Fruit fly (Drosophila melanogaster): ENCODE results near the gene Ubc4.

Gene Ubc4

DNA sequence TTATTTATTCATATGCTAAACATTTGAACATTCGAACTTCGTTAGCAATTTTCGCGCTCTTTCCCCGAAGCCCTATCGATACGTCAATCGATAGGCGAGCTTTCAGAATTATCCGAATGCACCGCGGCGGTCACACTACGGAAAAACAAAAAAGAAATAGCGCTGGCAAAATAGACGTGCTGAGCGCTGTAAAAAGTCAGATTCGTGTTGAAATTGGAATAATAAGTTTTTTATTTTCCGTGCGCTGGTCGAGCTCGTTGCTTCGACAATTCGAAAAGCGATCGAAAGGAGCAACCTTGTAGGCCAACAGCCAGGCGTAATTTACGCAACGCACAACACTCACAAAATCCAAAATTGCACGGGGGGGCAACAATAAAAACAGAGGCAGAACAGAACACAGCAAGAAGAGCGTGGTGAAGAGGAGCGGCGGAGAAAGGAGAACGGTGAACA is at the start of gene Ubc4:
Gene Ubc4, plus strand, starts transcription at position 144 of the 450 bp plus-strand sequence.
- peak; percentile 34 for TF ChIP-seq CG3032 (tag; optimal IDR thresholded peaks at IDR 0.05)
- peak; percentile 70 for TF ChIP-seq Sox14 (GFP tag; optimal IDR thresholded peaks at IDR 0.05)
- peak; percentile 14 for TF ChIP-seq CG31627 (GFP tag; optimal IDR thresholded peaks at IDR 0.05)
- peak; percentile 72 for TF ChIP-seq svp (GFP tag)
- TF ChIP-seq CG1621 (tag; optimal IDR thresholded peaks at IDR 0.05) = peak; percentile 49
- peak; percentile 21 for TF ChIP-seq CG7368 (GFP tag; optimal IDR thresholded peaks at IDR 0.05)
- no peak for TF ChIP-seq Smox (GFP tag; optimal IDR thresholded peaks at IDR 0.05)
- peak; percentile 52 for TF ChIP-seq esn (GFP tag; optimal IDR thresholded peaks at IDR 0.05)
- peak; percentile 2 for TF ChIP-seq lz (GFP tag; optimal IDR thresholded peaks at IDR 0.05)
- TF ChIP-seq CG15336 (GFP tag; IDR thresholded peaks at IDR 0.05) = peak; percentile 31; the same call in 1 of the 2 replicates
- peak; percentile 36; the same call in 1 of the 3 replicates for TF ChIP-seq CG8119 (GFP tag; IDR thresholded peaks at IDR 0.05)
- no peak for TF ChIP-seq Eip93F (GFP tag; optimal IDR thresholded peaks at IDR 0.05)
- peak; percentile 7 for TF ChIP-seq Ets96B (tag; optimal IDR thresholded peaks at IDR 0.05)
- no peak for TF ChIP-seq cyc (GFP tag; optimal IDR thresholded peaks at IDR 0.05)
- 0 out of 3 replicates have a peak, but pooled peaks have one; percentile 39 for TF ChIP-seq CG6163 (GFP tag; IDR thresholded peaks at IDR 0.05)
- peak; percentile 39 for TF ChIP-seq CG6854 (GFP tag; optimal IDR thresholded peaks at IDR 0.05)

DNA sequence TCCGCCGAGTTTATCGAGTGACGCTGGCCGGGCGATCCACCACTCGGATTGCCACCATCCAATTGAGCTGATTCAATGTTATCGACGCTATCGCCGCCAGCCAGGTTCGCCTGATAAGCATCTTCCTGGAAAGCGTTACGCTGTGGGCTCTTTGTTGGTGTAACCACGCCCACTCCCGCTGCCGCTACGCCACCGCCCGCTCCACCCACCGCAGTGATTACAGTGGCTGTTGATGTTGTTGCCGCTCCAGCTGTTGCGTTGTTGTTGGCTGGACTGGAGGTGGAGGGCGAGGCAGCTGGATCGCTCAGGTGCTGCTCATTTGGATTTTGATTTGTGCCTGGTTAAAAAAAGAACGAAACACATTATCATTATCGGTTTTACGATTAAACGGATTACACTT is 26.8 kb upstream of the Ubc4 start:
- TF ChIP-seq CG16779 (tag; optimal IDR thresholded peaks at IDR 0.05) (no peak), Lpt (GFP tag; optimal IDR thresholded peaks at IDR 0.05) (no peak), CG4318 (GFP tag; optimal IDR thresholded peaks at IDR 0.05) (no peak), Sox14 (GFP tag; optimal IDR thresholded peaks at IDR 0.05) (peak; percentile 87), vri (GFP tag; optimal IDR thresholded peaks at IDR 0.05) (peak; percentile 96), Sox102F (GFP tag; optimal IDR thresholded peaks at IDR 0.05) (no peak), Hr39 (GFP tag; optimal IDR thresholded peaks at IDR 0.05) (no peak), Eip93F (GFP tag; optimal IDR thresholded peaks at IDR 0.05) (peak; percentile 54), OdsH (GFP tag; optimal IDR thresholded peaks at IDR 0.05) (no peak), fkh (GFP tag; optimal IDR thresholded peaks at IDR 0.05) (no peak), CG6163 (GFP tag; IDR thresholded peaks at IDR 0.05) (no peak), CG32006 (GFP tag; optimal IDR thresholded peaks at IDR 0.05) (no peak), net (GFP tag; optimal IDR thresholded peaks at IDR 0.05) (no peak), svp (GFP tag) (peak; percentile 48), CG3919 (GFP tag; optimal IDR thresholded peaks at IDR 0.05) (no peak), cyc (GFP tag; optimal IDR thresholded peaks at IDR 0.05) (no peak)

DNA sequence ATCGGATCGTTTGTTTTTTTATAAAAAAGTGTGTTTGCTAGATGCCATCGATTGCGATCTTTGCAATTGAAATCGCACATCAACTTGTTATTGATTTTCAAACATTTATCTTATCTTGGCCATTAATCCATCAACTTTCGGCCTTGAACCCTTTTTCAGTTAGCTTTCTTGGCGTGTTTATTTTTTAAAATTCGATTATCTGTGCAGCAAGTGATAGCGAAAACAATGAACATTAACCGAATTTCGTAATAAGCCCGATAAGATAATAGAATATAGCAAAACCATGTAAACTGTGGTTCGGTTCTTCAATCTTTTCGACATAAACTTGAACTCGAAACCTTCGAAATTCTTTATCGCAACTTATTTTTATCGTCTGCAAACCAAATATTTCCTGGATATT is 23.8 kb upstream of the Ubc4 start:
- TF ChIP-seq Eip93F (GFP tag; optimal IDR thresholded peaks at IDR 0.05) (peak; percentile 61), CG10631 (GFP tag; optimal IDR thresholded peaks at IDR 0.05) (no peak), lz (GFP tag; optimal IDR thresholded peaks at IDR 0.05) (no peak), vri (GFP tag; optimal IDR thresholded peaks at IDR 0.05) (peak; percentile 95)

DNA sequence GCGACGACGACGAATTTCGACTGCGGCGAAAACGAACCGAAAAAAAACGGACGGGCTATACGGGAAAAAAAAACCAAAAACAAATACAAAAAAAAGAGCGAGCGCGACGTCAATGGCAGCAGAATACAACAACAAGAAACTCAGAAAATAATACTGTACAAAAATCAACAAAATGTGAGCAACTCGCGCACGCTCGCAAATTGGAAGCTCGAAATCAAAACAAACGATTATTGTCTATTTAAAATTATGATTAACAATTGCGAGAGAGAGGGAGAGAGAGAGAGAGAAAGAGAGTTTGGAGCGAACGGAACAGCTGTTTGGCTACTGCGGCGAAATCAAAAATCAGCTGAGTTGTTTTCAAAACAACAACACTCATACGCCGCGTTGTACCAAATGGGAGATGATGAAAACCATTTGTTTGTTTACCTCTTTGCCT is 22.6 kb upstream of the Ubc4 start:
- peak; percentile 49 for TF ChIP-seq Eip93F (GFP tag; optimal IDR thresholded peaks at IDR 0.05)
- no peak for TF ChIP-seq Ets96B (tag; optimal IDR thresholded peaks at IDR 0.05)
- peak; percentile 91 for TF ChIP-seq eg (GFP tag; IDR thresholded peaks at IDR 0.05)
- TF ChIP-seq salr (GFP tag; optimal IDR thresholded peaks at IDR 0.05) = peak in 1 of 2 experiments; percentile 47
- TF ChIP-seq Met (GFP tag; optimal IDR thresholded peaks at IDR 0.05) = peak; percentile 40
- TF ChIP-seq Sox102F (GFP tag; optimal IDR thresholded peaks at IDR 0.05) = peak; percentile 48
- TF ChIP-seq Eip78C (GFP tag) = peak; percentile 71
- TF ChIP-seq fkh (GFP tag; optimal IDR thresholded peaks at IDR 0.05) = peak; percentile 77
- peak; percentile 72 for TF ChIP-seq net (GFP tag; optimal IDR thresholded peaks at IDR 0.05)
- peak; percentile 38 for TF ChIP-seq topi (GFP tag; optimal IDR thresholded peaks at IDR 0.05)
- TF ChIP-seq CG8119 (GFP tag; IDR thresholded peaks at IDR 0.05) = peak; percentile 69; the same call in 2 of the 3 replicates
- peak; percentile 70 for TF ChIP-seq CG15336 (GFP tag; IDR thresholded peaks at IDR 0.05)
- peak; percentile 26; the same call in 1 of the 2 replicates for TF ChIP-seq CG11294 (GFP tag; IDR thresholded peaks at IDR 0.05)
- TF ChIP-seq CG4318 (GFP tag; optimal IDR thresholded peaks at IDR 0.05) = no peak
- TF ChIP-seq esn (GFP tag; optimal IDR thresholded peaks at IDR 0.05) = peak; percentile 46
- TF ChIP-seq vri (GFP tag; optimal IDR thresholded peaks at IDR 0.05) = peak; percentile 90
- peak; percentile 46 for TF ChIP-seq CG34406 (GFP tag; optimal IDR thresholded peaks at IDR 0.05)
- no peak for TF ChIP-seq CG10669 (GFP tag; optimal IDR thresholded peaks at IDR 0.05)
- no peak for TF ChIP-seq CG1621 (tag; optimal IDR thresholded peaks at IDR 0.05)
- TF ChIP-seq spab (GFP tag; optimal IDR thresholded peaks at IDR 0.05) = no peak
- TF ChIP-seq CG9139 (GFP tag; optimal IDR thresholded peaks at IDR 0.05) = no peak
- TF ChIP-seq CG16779 (tag; optimal IDR thresholded peaks at IDR 0.05) = peak; percentile 72
- peak; percentile 78 for TF ChIP-seq svp (GFP tag)
- TF ChIP-seq Blimp-1 (GFP tag; optimal IDR thresholded peaks at IDR 0.05) = peak; percentile 52
- TF ChIP-seq CG6276 (GFP tag; optimal IDR thresholded peaks at IDR 0.05) = peak; percentile 92
- TF ChIP-seq CG6163 (GFP tag; IDR thresholded peaks at IDR 0.05) = peak; percentile 83
- TF ChIP-seq CG6854 (GFP tag; optimal IDR thresholded peaks at IDR 0.05) = peak; percentile 83
- TF ChIP-seq Hr4 (GFP tag; optimal IDR thresholded peaks at IDR 0.05) = no peak
- peak; percentile 44 for TF ChIP-seq Lpt (GFP tag; optimal IDR thresholded peaks at IDR 0.05)

All from whole organism, prepupa.